Worm (Caenorhabditis elegans): ENCODE measurements around the gene seb-3.

- TF ChIP-seq attf-6 (GFP tag; IDR thresholded peaks at IDR 0.05) (no peak), ztf-25 (GFP tag; IDR thresholded peaks at IDR 0.05) (no peak)
Measured at ce11 chrX:15034787-15035186, 8.7 kb downstream of the seb-3 start, which contains the start of gene dsc-1.

Measured in whole organism, young adult.